Fruit fly (Drosophila melanogaster) Kc167 (cell line): ENCODE measurements around the gene dls.

Experiments used
- insv ChIP-seq: fragments of >200 bp; optimal IDR thresholded peaks from 3 replicates; lab custom pipeline; 2018; ENCODE audit warnings: missing external identifiers
- psq ChIP-seq: fragments of >200 bp; optimal IDR thresholded peaks from 2 replicates; lab custom pipeline; 2017; ENCODE audit warnings: missing external identifiers

DNA sequence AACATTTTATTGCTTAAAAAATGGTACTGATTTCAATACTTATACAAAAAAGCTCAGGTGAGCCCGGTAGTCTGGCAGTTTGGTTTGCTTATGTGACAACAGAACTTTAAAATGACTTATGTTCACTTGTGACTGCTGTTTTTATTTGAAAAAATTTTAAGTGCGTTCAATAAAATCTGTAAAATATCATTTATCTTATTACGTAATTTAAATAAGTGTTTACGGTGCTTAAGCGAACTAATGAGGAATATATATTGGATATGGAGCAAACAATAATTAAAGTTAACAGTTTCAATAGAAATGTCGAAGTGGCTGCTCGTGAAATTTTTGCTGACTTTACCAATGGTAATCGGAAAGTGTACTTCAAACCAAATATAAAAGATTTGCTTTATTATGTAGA lies at the start of gene dls:
- TF ChIP-seq psq (lab: Kevin White, UChicago) (no peak), insv (no peak)
